Worm (Caenorhabditis elegans) whole organism, early embryonic: ENCODE results near the gene mttu-1.
"Not testable (repeated sequence)": the region's sequence is repeated elsewhere in the genome, so short reads cannot be mapped to it uniquely, and the experiment has no call there.

Experiments
- B0310.2 ChIP-seq: sonication (generic microtip); optimal IDR thresholded peaks from 2 replicates; lab custom pipeline; 2016; ENCODE audit warnings: mild to moderate bottlenecking, missing genetic modification characterization, missing compliant biosample characterization
- aly-1 ChIP-seq: sonication (generic microtip); optimal IDR thresholded peaks from 2 replicates; lab custom pipeline; 2016; ENCODE audit warnings: missing genetic modification characterization, missing compliant biosample characterization
- ama-1 ChIP-seq: fragments of 150-350 bp; optimal IDR thresholded peaks from 2 replicates; lab custom pipeline; 2014
- ceh-13 ChIP-seq: fragments of 200-800 bp; sonication (Bioruptor generic); optimal IDR thresholded peaks from 2 replicates; lab custom pipeline; 2018; ENCODE audit warnings: mild to moderate bottlenecking, missing genetic modification characterization, missing compliant biosample characterization
- ceh-36 ChIP-seq: sonication (generic microtip); optimal IDR thresholded peaks from 2 replicates; lab custom pipeline; 2016; ENCODE audit warnings: missing genetic modification characterization, inconsistent platforms, missing compliant biosample characterization
- ets-7 ChIP-seq: sonication (generic microtip); optimal IDR thresholded peaks from 2 replicates; lab custom pipeline; 2016; ENCODE audit warnings: missing genotype, missing genetic modification characterization, missing compliant biosample characterization
- flt-1 ChIP-seq: fragments of 200-800 bp; sonication (Bioruptor generic); IDR thresholded peaks from 2 replicates; pipeline ENCODE4 v1.3.6; 2022; ENCODE audit warnings: missing genetic modification characterization, missing compliant biosample characterization
- hmbx-1 ChIP-seq: sonication (generic microtip); optimal IDR thresholded peaks from 2 replicates; lab custom pipeline; 2016; ENCODE audit warnings: mild to moderate bottlenecking, missing genetic modification characterization, missing compliant biosample characterization
- hmg-4 ChIP-seq: fragments of 200-800 bp; sonication (Bioruptor generic); optimal IDR thresholded peaks from 2 replicates; lab custom pipeline; 2018; ENCODE audit warnings: mild to moderate bottlenecking, missing genetic modification characterization, missing compliant biosample characterization
- hnd-1 ChIP-seq: sonication (generic microtip); optimal IDR thresholded peaks from 2 replicates; lab custom pipeline; 2016; ENCODE audit warnings: missing genetic modification characterization, missing compliant biosample characterization
- pes-1 ChIP-seq: fragments of 200-800 bp; sonication (Bioruptor generic); IDR thresholded peaks from 2 replicates; pipeline ENCODE4 v1.3.6; 2022; ENCODE audit warnings: missing genetic modification reagents, missing genetic modification characterization, missing compliant biosample characterization
- scrt-1 ChIP-seq: fragments of 200-800 bp; sonication (Bioruptor generic); IDR thresholded peaks from 2 replicates; pipeline ENCODE4 v1.3.6; 2022; ENCODE audit warnings: missing genetic modification characterization, missing compliant biosample characterization
- sea-1 ChIP-seq: fragments of 200-800 bp; sonication (Bioruptor generic); conservative IDR thresholded peaks from 2 replicates; pipeline ENCODE4 v1.3.6; 2022; ENCODE audit warnings: missing genetic modification characterization, missing compliant biosample characterization
- tbx-11 ChIP-seq: fragments of 200-800 bp; sonication (Bioruptor generic); IDR thresholded peaks from 2 replicates; pipeline ENCODE4 v1.3.6; 2022; ENCODE audit warnings: missing genetic modification characterization, missing compliant biosample characterization
- tra-4 ChIP-seq: sonication (generic microtip); optimal IDR thresholded peaks from 2 replicates; lab custom pipeline; 2017; ENCODE audit warnings: missing genetic modification characterization, missing compliant biosample characterization

The mttu-1 gene

DNA sequence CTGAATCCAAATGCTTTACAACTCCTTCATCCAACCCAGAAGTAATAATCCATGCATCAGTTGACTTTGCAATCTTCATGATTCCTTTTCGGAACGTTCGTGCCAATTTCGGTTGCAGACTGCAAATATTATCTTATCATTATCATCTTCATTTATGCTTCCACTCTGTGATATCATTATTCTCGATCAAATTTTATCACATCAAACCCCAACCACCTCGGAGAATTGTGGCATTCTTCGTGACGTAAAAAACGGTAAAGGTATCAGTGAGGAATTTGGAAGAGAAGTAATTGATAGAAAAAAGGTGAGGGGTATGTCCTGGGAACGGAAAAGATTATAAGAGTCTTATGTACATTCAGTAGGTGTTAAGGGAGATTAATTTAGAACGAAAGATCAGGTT is 39.2 kb downstream of the mttu-1 start:
- TF ChIP-seq hmg-4: no peak
- no peak for TF ChIP-seq ceh-13 (GFP tag; lab: Kevin White, UChicago)
- no peak for TF ChIP-seq hmbx-1
- no peak for TF ChIP-seq ama-1
- TF ChIP-seq flt-1 (GFP tag; lab: Robert Waterston, UW): no peak
- TF ChIP-seq aly-1 (tag; lab: Kevin White, UChicago): no peak
- TF ChIP-seq sea-1: no peak
- TF ChIP-seq scrt-1 (GFP tag; lab: Robert Waterston, UW): no peak
- TF ChIP-seq B0310.2 (tag; lab: Kevin White, UChicago): no peak
- no peak for TF ChIP-seq ceh-36 (tag; lab: Kevin White, UChicago)
- TF ChIP-seq hnd-1 (tag; lab: Kevin White, UChicago): no peak

DNA sequence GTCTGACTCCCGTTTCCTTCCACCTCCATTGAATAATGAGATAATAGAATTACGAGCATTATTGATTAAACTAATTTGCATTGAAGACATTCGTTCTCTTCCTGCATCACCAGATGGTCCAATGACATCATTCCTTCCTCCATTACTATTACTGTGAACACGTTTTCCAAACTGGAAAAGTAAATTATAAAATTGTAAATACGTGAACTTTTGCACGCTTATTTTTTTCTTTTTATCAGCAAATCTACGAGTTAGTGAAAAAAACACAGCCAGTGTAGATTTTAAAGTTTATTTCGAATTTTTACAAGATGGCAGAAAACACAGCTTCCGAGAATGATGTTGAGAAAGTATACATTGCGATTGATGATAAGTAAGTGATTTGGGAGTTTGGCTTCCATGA is 43.0 kb downstream of the mttu-1 start, which contains the start of gene C05C12.1:
TSS of gene C05C12.1 (plus strand) at position 301 of the 400 bp plus-strand sequence.
- not testable (repeated sequence) for TF ChIP-seq hmbx-1; hmg-4; ets-7 (tag; lab: Kevin White, UChicago)

DNA sequence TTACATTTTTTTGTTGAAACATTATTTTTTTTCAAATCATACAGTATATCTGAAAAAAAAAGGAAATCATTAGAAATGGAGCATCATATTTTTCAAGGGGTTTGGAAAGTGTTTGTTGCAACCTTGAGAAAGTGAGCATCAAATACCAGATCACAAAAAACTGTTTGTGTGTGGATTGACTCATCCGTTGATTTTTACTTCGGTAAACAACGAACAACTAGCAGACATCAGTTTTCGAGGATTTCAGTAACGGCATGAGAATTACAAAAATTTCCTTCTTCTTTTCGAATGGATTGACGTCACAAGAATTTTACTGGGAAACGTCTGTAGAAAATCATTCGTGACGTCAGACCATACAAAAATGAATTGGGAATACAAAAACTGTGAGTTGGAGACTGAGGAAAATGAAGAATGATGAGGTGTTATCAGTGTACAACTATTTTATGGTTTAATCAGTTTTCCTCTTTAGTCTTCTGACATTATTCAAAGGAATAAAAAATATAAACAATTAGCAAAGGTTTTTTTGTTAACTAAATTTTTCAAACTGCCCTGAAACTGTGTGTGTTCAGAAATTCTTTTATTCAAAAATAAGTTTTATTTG is 48.6 kb downstream of the mttu-1 start, which contains the start of gene C05C12.4:
TSS of gene C05C12.4 (minus strand) at position 51 of the 601 bp plus-strand sequence.
- TF ChIP-seq ama-1: no peak
- no peak for TF ChIP-seq ceh-13 (GFP tag; lab: Kevin White, UChicago)
- TF ChIP-seq hnd-1 (tag; lab: Kevin White, UChicago): no peak
- no peak for TF ChIP-seq ceh-36 (tag; lab: Kevin White, UChicago)
- no peak for TF ChIP-seq ets-7 (tag; lab: Kevin White, UChicago)
- TF ChIP-seq sea-1: no peak
- no peak for TF ChIP-seq hmg-4
- TF ChIP-seq pes-1: no peak
- TF ChIP-seq hmbx-1: no peak
- TF ChIP-seq tra-4 (tag; lab: Kevin White, UChicago): no peak
- TF ChIP-seq tbx-11 (GFP tag; lab: Robert Waterston, UW): no peak
- TF ChIP-seq B0310.2 (tag; lab: Kevin White, UChicago): no peak

DNA sequence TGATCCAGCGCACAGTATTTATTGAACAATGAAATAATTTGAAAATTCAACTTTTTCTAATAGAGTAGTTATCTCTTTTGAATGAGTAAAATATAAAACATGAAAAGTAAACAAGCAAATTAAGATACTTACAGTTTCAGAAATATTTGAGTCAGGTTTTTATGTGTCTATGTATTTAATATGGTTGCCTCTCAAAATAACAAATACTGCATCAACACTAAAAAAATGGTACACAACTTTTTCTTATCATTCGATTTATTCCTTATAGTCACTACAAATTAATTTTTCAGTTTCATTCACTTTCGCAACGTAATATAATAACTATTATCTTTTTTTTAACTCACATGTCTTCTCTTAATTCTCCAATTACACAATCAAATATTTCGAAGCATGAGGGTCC is 49.3 kb downstream of the mttu-1 start:
- TF ChIP-seq ama-1 (no peak), tra-4 (tag; lab: Kevin White, UChicago) (no peak), ceh-36 (tag; lab: Kevin White, UChicago) (no peak)
